Worm (Caenorhabditis elegans) whole organism, early embryonic: ENCODE data around the gene clpf-1.

Experiments used
- F13C5.2 ChIP-seq: sonication (generic microtip); optimal IDR thresholded peaks from 2 replicates; lab custom pipeline; 2017; ENCODE audit warnings: mild to moderate bottlenecking, missing genetic modification characterization, inconsistent platforms, missing compliant biosample characterization
- ama-1 ChIP-seq: fragments of 150-350 bp; optimal IDR thresholded peaks from 2 replicates; lab custom pipeline; 2014
- ceh-13 ChIP-seq: fragments of 200-800 bp; sonication (Bioruptor generic); optimal IDR thresholded peaks from 2 replicates; lab custom pipeline; 2018; ENCODE audit warnings: mild to moderate bottlenecking, missing genetic modification characterization, missing compliant biosample characterization
- ets-7 ChIP-seq: sonication (generic microtip); optimal IDR thresholded peaks from 2 replicates; lab custom pipeline; 2016; ENCODE audit warnings: missing genotype, missing genetic modification characterization, missing compliant biosample characterization
- flt-1 ChIP-seq: fragments of 200-800 bp; sonication (Bioruptor generic); IDR thresholded peaks from 2 replicates; pipeline ENCODE4 v1.3.6; 2022; ENCODE audit warnings: missing genetic modification characterization, missing compliant biosample characterization
- hmbx-1 ChIP-seq: sonication (generic microtip); optimal IDR thresholded peaks from 2 replicates; lab custom pipeline; 2016; ENCODE audit warnings: mild to moderate bottlenecking, missing genetic modification characterization, missing compliant biosample characterization
- hnd-1 ChIP-seq: sonication (generic microtip); optimal IDR thresholded peaks from 2 replicates; lab custom pipeline; 2016; ENCODE audit warnings: missing genetic modification characterization, missing compliant biosample characterization
- sea-1 ChIP-seq: fragments of 200-800 bp; sonication (Bioruptor generic); conservative IDR thresholded peaks from 2 replicates; pipeline ENCODE4 v1.3.6; 2022; ENCODE audit warnings: missing genetic modification characterization, missing compliant biosample characterization
- tbx-11 ChIP-seq: fragments of 200-800 bp; sonication (Bioruptor generic); IDR thresholded peaks from 2 replicates; pipeline ENCODE4 v1.3.6; 2022; ENCODE audit warnings: missing genetic modification characterization, missing compliant biosample characterization
- tbx-37 ChIP-seq: fragments of 200-800 bp; sonication (Bioruptor generic); conservative IDR thresholded peaks from 2 replicates; pipeline ENCODE4 v1.3.6; 2022; ENCODE audit warnings: missing genetic modification reagents, missing genetic modification characterization, missing compliant biosample characterization

- TF ChIP-seq ceh-13 (GFP tag; lab: Kevin White, UChicago) = no peak
- TF ChIP-seq ama-1 (lab: Kevin White, UChicago) = no peak
- no peak for TF ChIP-seq tbx-37
- no peak for TF ChIP-seq flt-1 (GFP tag; lab: Robert Waterston, UW)
- TF ChIP-seq hnd-1 (tag; lab: Kevin White, UChicago) = no peak
- TF ChIP-seq F13C5.2 = no peak
- no peak for TF ChIP-seq sea-1 (GFP tag; lab: Robert Waterston, UW)
- no peak for TF ChIP-seq ets-7
- no peak for TF ChIP-seq tbx-11
- TF ChIP-seq hmbx-1 = no peak
These were observed 21.4 kb downstream of the clpf-1 start for ce11 chrIII:3418906-3419305.
